Worm (Caenorhabditis elegans) whole organism, late embryonic: ENCODE data around the gene T05C1.2.

ENCODE experiments used
- nhr-11 ChIP-seq: fragments of 150-350 bp; optimal IDR thresholded peaks from 2 replicates; lab custom pipeline; 2014; ENCODE audit warnings: missing biosample characterization, missing genetic modification characterization
- pax-1 ChIP-seq: fragments of 150-350 bp; optimal IDR thresholded peaks from 2 replicates; lab custom pipeline; 2014; ENCODE audit warnings: missing biosample characterization, missing genetic modification characterization

- no peak for TF ChIP-seq nhr-11 (tag; lab: Kevin White, UChicago)
- no peak for TF ChIP-seq pax-1 (tag; lab: Kevin White, UChicago)
Measured at ce11 chrII:4470972-4471645, 10.8 kb downstream of the T05C1.2 start, which contains the start of gene W06B4.1.
